Worm (Caenorhabditis elegans) whole organism, L3 larva: Measurements from ENCODE around the gene T26H8.4.

Experiments used
- aly-2 ChIP-seq: fragments of 150-350 bp; optimal IDR thresholded peaks from 2 replicates; lab custom pipeline; 2014; ENCODE audit warnings: missing biosample characterization, missing genetic modification characterization
- ama-1 ChIP-seq: fragments of 150-350 bp; optimal IDR thresholded peaks from 2 replicates; lab custom pipeline; 2018
- nhr-28 ChIP-seq: fragments of 150-350 bp; optimal IDR thresholded peaks from 2 replicates; lab custom pipeline; 2014; ENCODE audit warnings: missing biosample characterization, missing genetic modification characterization
- pqm-1 ChIP-seq: fragments of 150-350 bp; optimal IDR thresholded peaks from 2 replicates; lab custom pipeline; 2017; ENCODE audit warnings: missing biosample characterization, missing genetic modification characterization, inconsistent platforms
- unc-39 ChIP-seq: sonication (generic microtip); optimal IDR thresholded peaks from 4 replicates; lab custom pipeline; 2017; ENCODE audit warnings: missing biosample characterization, missing genetic modification characterization
- unc-62 ChIP-seq: fragments of 150-350 bp; sonication (generic microtip); optimal IDR thresholded peaks from 4 replicates; lab custom pipeline; 2014; ENCODE audit warnings: missing biosample characterization, missing genetic modification reagents, missing genetic modification characterization

DNA sequence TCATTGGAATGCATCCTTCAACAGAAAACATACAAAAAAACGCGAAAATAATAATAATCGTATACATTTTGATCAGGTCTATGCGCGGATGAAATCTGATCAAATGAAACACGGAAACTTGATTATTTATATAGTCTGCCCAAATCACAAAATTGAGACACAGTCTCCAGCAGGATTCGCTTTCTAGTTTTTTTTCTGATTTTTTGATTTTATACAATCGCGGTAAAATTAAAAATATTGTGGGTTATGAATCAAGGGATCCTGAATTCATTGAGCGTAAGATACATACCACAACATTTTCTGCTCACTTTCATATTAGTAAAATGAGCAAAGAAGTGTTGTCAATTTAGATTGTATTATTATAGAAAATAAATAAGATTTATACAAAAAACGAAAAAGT, 42.4 kb upstream of the T26H8.4 start, which contains the start of gene clec-230:
- TF ChIP-seq pqm-1 (tag; lab: Kevin White, UChicago), result no peak
- no peak for TF ChIP-seq unc-39 (tag; lab: Kevin White, UChicago)
- TF ChIP-seq unc-62, result no peak
- TF ChIP-seq nhr-28 (tag; lab: Kevin White, UChicago), result no peak
- TF ChIP-seq ama-1 (lab: Kevin White, UChicago), result no peak
- no peak for TF ChIP-seq aly-2 (tag; lab: Kevin White, UChicago)
